Fruit fly (Drosophila melanogaster) S2 (cell line): ENCODE data around the gene kmg.

Source experiments
- CG8478 ChIP-seq: fragments of >200 bp; optimal IDR thresholded peaks from 2 replicates; lab custom pipeline; 2018
- CTCF ChIP-seq, 2 experiments: fragments of >200 bp; optimal IDR thresholded peaks; 2 replicates each; lab custom pipeline; 2018

dm6 chr2L:13146254-13146653 is 14.1 kb upstream of the kmg start:
- TF ChIP-seq CG8478 (lab: Kevin White, UChicago), result no peak
- TF ChIP-seq CTCF (optimal IDR thresholded peaks at IDR 0.05; lab: Kevin White, UChicago), result no peak
